Worm (Caenorhabditis elegans) whole organism, midembryonic: Measurements from ENCODE around the gene Y42G9A.2.

Source experiments
- cog-1 ChIP-seq: sonication (generic microtip); optimal IDR thresholded peaks from 2 replicates; lab custom pipeline; 2016; ENCODE audit warnings: missing genetic modification characterization, missing compliant biosample characterization
- ztf-29 ChIP-seq: fragments of 200-800 bp; sonication (Bioruptor generic); IDR thresholded peaks from 2 replicates; pipeline ENCODE4 v1.3.6; 2022; ENCODE audit warnings: missing genetic modification reagents, missing genetic modification characterization, missing compliant biosample characterization

ce11 chrIII:6178586-6178985 lies 30.6 kb downstream of the Y42G9A.2 start, which contains the start of gene F42A10.7:
- no peak for TF ChIP-seq cog-1 (tag; lab: Kevin White, UChicago)
- TF ChIP-seq ztf-29 (GFP tag; lab: Robert Waterston, UW) = no peak
